Worm (Caenorhabditis elegans) whole organism, L2 larva: Measurements from ENCODE around the gene T09F5.2.

ENCODE experiments used
- C34F6.9 ChIP-seq: fragments of 150-350 bp; optimal IDR thresholded peaks from 2 replicates; lab custom pipeline; 2014; ENCODE audit warnings: missing biosample characterization, missing genetic modification characterization
- F13H6.1 ChIP-seq: sonication (generic microtip); optimal IDR thresholded peaks from 2 replicates; lab custom pipeline; 2016; ENCODE audit warnings: missing genetic modification characterization, missing compliant biosample characterization
- R02D3.7 ChIP-seq: fragments of 150-350 bp; optimal IDR thresholded peaks from 2 replicates; lab custom pipeline; 2014; ENCODE audit warnings: missing biosample characterization, missing genetic modification characterization
- Y55F3AM.14 ChIP-seq: fragments of 200-800 bp; sonication (Bioruptor generic); optimal IDR thresholded peaks from 2 replicates; lab custom pipeline; 2018; ENCODE audit warnings: mild to moderate bottlenecking, missing genetic modification characterization, missing compliant biosample characterization
- ZK546.5 ChIP-seq: sonication (generic microtip); optimal IDR thresholded peaks from 2 replicates; lab custom pipeline; 2017; ENCODE audit warnings: missing biosample characterization, missing genetic modification characterization
- alr-1 ChIP-seq: fragments of 150-350 bp; optimal IDR thresholded peaks from 2 replicates; lab custom pipeline; 2014; ENCODE audit warnings: missing biosample characterization, missing genetic modification characterization
- aly-2 ChIP-seq: fragments of 150-350 bp; optimal IDR thresholded peaks from 2 replicates; lab custom pipeline; 2014; ENCODE audit warnings: missing biosample characterization, missing genetic modification characterization
- ama-1 ChIP-seq: fragments of 150-350 bp; optimal IDR thresholded peaks from 2 replicates; lab custom pipeline; 2018; ENCODE audit warnings: inconsistent platforms
- blmp-1 ChIP-seq: sonication (generic microtip); optimal IDR thresholded peaks from 2 replicates; lab custom pipeline; 2017; ENCODE audit warnings: missing genetic modification characterization, mild to moderate bottlenecking, missing compliant biosample characterization, antibody characterized with exemption, moderate library complexity; ENCODE audit not compliant: insufficient read depth
- ceh-16 ChIP-seq: fragments of 150-350 bp; optimal IDR thresholded peaks from 2 replicates; lab custom pipeline; 2014; ENCODE audit warnings: missing biosample characterization, missing genetic modification characterization
- ceh-82 ChIP-seq: fragments of 150-350 bp; optimal IDR thresholded peaks from 2 replicates; lab custom pipeline; 2014; ENCODE audit warnings: missing biosample characterization, missing genetic modification characterization
- crh-2 ChIP-seq: sonication (generic microtip); optimal IDR thresholded peaks from 2 replicates; lab custom pipeline; 2017; ENCODE audit warnings: missing biosample characterization, missing genetic modification characterization
- dmd-4 ChIP-seq: sonication (generic microtip); optimal IDR thresholded peaks from 2 replicates; lab custom pipeline; 2017; ENCODE audit warnings: missing biosample characterization, missing genetic modification characterization
- egl-27 ChIP-seq: sonication (generic microtip); optimal IDR thresholded peaks from 3 replicates; lab custom pipeline; 2017; ENCODE audit warnings: missing biosample characterization, missing genetic modification reagents, missing genetic modification characterization
- elt-1 ChIP-seq: fragments of 150-350 bp; optimal IDR thresholded peaks from 2 replicates; lab custom pipeline; 2014; ENCODE audit warnings: missing biosample characterization, missing genetic modification characterization
- fos-1 ChIP-seq: fragments of 150-350 bp; optimal IDR thresholded peaks from 2 replicates; lab custom pipeline; 2014; ENCODE audit warnings: missing biosample characterization, missing genetic modification characterization
- gmeb-1 ChIP-seq: fragments of 150-350 bp; optimal IDR thresholded peaks from 2 replicates; lab custom pipeline; 2014; ENCODE audit warnings: missing biosample characterization, missing genetic modification characterization
- lin-11 ChIP-seq: fragments of 150-350 bp; sonication (generic microtip); optimal IDR thresholded peaks from 2 replicates; lab custom pipeline; 2014; ENCODE audit warnings: missing biosample characterization, missing genetic modification characterization, inconsistent platforms, mixed read lengths
- lin-13 ChIP-seq: fragments of 150-350 bp; optimal IDR thresholded peaks from 2 replicates; lab custom pipeline; 2014; ENCODE audit warnings: missing biosample characterization, missing genetic modification reagents, missing genetic modification characterization
- lin-39 ChIP-seq: fragments of 150-350 bp; optimal IDR thresholded peaks from 2 replicates; lab custom pipeline; 2014; ENCODE audit warnings: missing biosample characterization, missing genetic modification reagents, missing genetic modification characterization
- lsy-2 ChIP-seq, 2 experiments: fragments of 150-350 bp in 1 of 2; sonication (generic microtip) in 1 of 2; optimal IDR thresholded peaks; 2 replicates each; lab custom pipeline; 2014 to 2017; ENCODE audit warnings: missing biosample characterization in 2 of 2, missing genetic modification characterization in 2 of 2
- mbf-1 ChIP-seq: sonication (generic microtip); optimal IDR thresholded peaks from 2 replicates; lab custom pipeline; 2017; ENCODE audit warnings: missing biosample characterization, missing genetic modification characterization
- mdl-1 ChIP-seq, 2 experiments: fragments of 150-350 bp in 1 of 2; sonication (generic microtip) in 1 of 2; optimal IDR thresholded peaks; 2 replicates each; lab custom pipeline; 2017; ENCODE audit warnings: missing biosample characterization in 2 of 2, missing genetic modification characterization in 2 of 2
- nhr-10 ChIP-seq: sonication (generic microtip); optimal IDR thresholded peaks from 2 replicates; lab custom pipeline; 2017; ENCODE audit warnings: missing biosample characterization, missing genetic modification characterization
- nhr-129 ChIP-seq: fragments of 150-350 bp; optimal IDR thresholded peaks from 2 replicates; lab custom pipeline; 2014; ENCODE audit warnings: missing biosample characterization, missing genetic modification characterization
- nhr-21 ChIP-seq: fragments of 150-350 bp; optimal IDR thresholded peaks from 2 replicates; lab custom pipeline; 2014; ENCODE audit warnings: missing biosample characterization, missing genetic modification characterization
- nhr-237 ChIP-seq: fragments of 150-350 bp; optimal IDR thresholded peaks from 2 replicates; lab custom pipeline; 2014; ENCODE audit warnings: missing biosample characterization, missing genetic modification characterization
- nhr-25 ChIP-seq: fragments of 150-350 bp; sonication (generic microtip); optimal IDR thresholded peaks from 3 replicates; lab custom pipeline; 2014; ENCODE audit warnings: missing biosample characterization, missing genetic modification characterization
- nhr-6 ChIP-seq: fragments of 150-350 bp; optimal IDR thresholded peaks from 2 replicates; lab custom pipeline; 2014; ENCODE audit warnings: missing biosample characterization, missing genetic modification characterization
- sem-4 ChIP-seq: fragments of 150-350 bp; optimal IDR thresholded peaks from 2 replicates; lab custom pipeline; 2014; ENCODE audit warnings: missing biosample characterization, missing genetic modification reagents, missing genetic modification characterization
- skn-1 ChIP-seq: sonication (generic microtip); optimal IDR thresholded peaks from 2 replicates; lab custom pipeline; 2017; ENCODE audit warnings: missing biosample characterization, missing genetic modification characterization
- sma-3 ChIP-seq: sonication (generic microtip); optimal IDR thresholded peaks from 2 replicates; lab custom pipeline; 2016; ENCODE audit warnings: missing genetic modification reagents, missing genetic modification characterization, missing compliant biosample characterization
- sma-9 ChIP-seq, 2 experiments: fragments of 150-350 bp in 1 of 2; sonication (generic microtip) in 1 of 2; optimal IDR thresholded peaks; 2 replicates each; lab custom pipeline; 2014 to 2016; ENCODE audit warnings: missing genetic modification characterization in 2 of 2, mild to moderate bottlenecking in 1 of 2, missing biosample characterization in 1 of 2, missing compliant biosample characterization in 1 of 2, missing genetic modification reagents in 1 of 2, moderate library complexity in 1 of 2
- snpc-4 ChIP-seq: fragments of 150-350 bp; optimal IDR thresholded peaks from 2 replicates; lab custom pipeline; 2014; ENCODE audit warnings: missing biosample characterization, missing genetic modification characterization
- unc-39 ChIP-seq: fragments of 150-350 bp; optimal IDR thresholded peaks from 2 replicates; lab custom pipeline; 2014; ENCODE audit warnings: missing biosample characterization, missing genetic modification characterization
- unc-55 ChIP-seq: fragments of 150-350 bp; sonication (generic microtip); optimal IDR thresholded peaks from 3 replicates; lab custom pipeline; 2014; ENCODE audit warnings: missing biosample characterization, missing genetic modification reagents, missing genetic modification characterization
- unc-62 ChIP-seq: fragments of 150-350 bp; optimal IDR thresholded peaks from 2 replicates; lab custom pipeline; 2014; ENCODE audit warnings: missing biosample characterization, missing genetic modification reagents, missing genetic modification characterization
- zag-1 ChIP-seq: fragments of 150-350 bp; optimal IDR thresholded peaks from 2 replicates; lab custom pipeline; 2014; ENCODE audit warnings: missing biosample characterization, missing genetic modification characterization
- ztf-1 ChIP-seq: fragments of 200-800 bp; sonication (Bioruptor generic); conservative IDR thresholded peaks from 2 replicates; pipeline ENCODE4 v1.3.6; 2022; ENCODE audit warnings: missing genetic modification characterization, missing compliant biosample characterization
- ztf-11 ChIP-seq: sonication (generic microtip); optimal IDR thresholded peaks from 2 replicates; lab custom pipeline; 2017; ENCODE audit warnings: missing biosample characterization, missing genetic modification characterization
- ztf-4 ChIP-seq: fragments of 150-350 bp; optimal IDR thresholded peaks from 2 replicates; lab custom pipeline; 2014; ENCODE audit warnings: missing biosample characterization, missing genetic modification characterization

Gene T09F5.2

ce11 chrV:15133812-15134211 lies 16.9 kb upstream of the T09F5.2 start:
- TF ChIP-seq nhr-129: no peak
- TF ChIP-seq fos-1 (tag; lab: Kevin White, UChicago): peak; percentile 85
- no peak for TF ChIP-seq aly-2 (tag; lab: Kevin White, UChicago)
- no peak for TF ChIP-seq elt-1 (tag; lab: Kevin White, UChicago)

ce11 chrV:15136772-15137171 lies 14.0 kb upstream of the T09F5.2 start, which contains the start of gene aipl-1:
TSS of gene aipl-1 (minus strand) at chrV:15136801.
- TF ChIP-seq nhr-129: peak; percentile 86
- peak; percentile 59 for TF ChIP-seq zag-1
- no peak for TF ChIP-seq Y55F3AM.14 (GFP tag; lab: Kevin White, UChicago)
- no peak for TF ChIP-seq ceh-16 (tag; lab: Kevin White, UChicago)
- TF ChIP-seq ztf-11 (tag; lab: Kevin White, UChicago): no peak
- TF ChIP-seq egl-27: peak; percentile 21
- no peak for TF ChIP-seq lin-11 (tag; lab: Kevin White, UChicago)
- peak; percentile 52 for TF ChIP-seq ceh-82 (tag; lab: Kevin White, UChicago)
- TF ChIP-seq sma-3 (GFP tag; lab: Kevin White, UChicago): peak; percentile 63
- peak; percentile 60 for TF ChIP-seq nhr-21 (tag; lab: Kevin White, UChicago)
- TF ChIP-seq gmeb-1: peak; percentile 87
- no peak for TF ChIP-seq dmd-4 (tag; lab: Kevin White, UChicago)
- TF ChIP-seq C34F6.9 (tag; lab: Kevin White, UChicago): peak; percentile 90
- no peak for TF ChIP-seq unc-62 (GFP tag; lab: Kevin White, UChicago)
- TF ChIP-seq snpc-4: peak; percentile 68
- peak; percentile 3 for TF ChIP-seq sem-4 (tag; lab: Kevin White, UChicago)
- TF ChIP-seq ama-1 (lab: Kevin White, UChicago): no peak
- TF ChIP-seq blmp-1 (tag; lab: Kevin White, UChicago): peak; percentile 72
- TF ChIP-seq aly-2 (tag; lab: Kevin White, UChicago): no peak
- no peak for TF ChIP-seq ztf-1 (GFP tag; lab: Robert Waterston, UW)
- peak; percentile 97 for TF ChIP-seq unc-55 (GFP tag; lab: Kevin White, UChicago)
- TF ChIP-seq mdl-1 (tag; optimal IDR thresholded peaks at IDR 0.05; lab: Kevin White, UChicago): no peak
- TF ChIP-seq nhr-10: no peak
- TF ChIP-seq F13H6.1 (tag; lab: Kevin White, UChicago): peak; percentile 56
- TF ChIP-seq ztf-4 (tag; lab: Kevin White, UChicago): peak; percentile 16
- TF ChIP-seq unc-39 (tag; lab: Kevin White, UChicago): no peak
- TF ChIP-seq lsy-2 (tag; optimal IDR thresholded peaks at IDR 0.05; lab: Kevin White, UChicago): peak in 1 of 2 experiments; percentile 87
- TF ChIP-seq lin-13 (GFP tag; lab: Kevin White, UChicago): peak; percentile 83
- no peak for TF ChIP-seq mbf-1 (tag; lab: Kevin White, UChicago)
- peak; percentile 72 for TF ChIP-seq fos-1 (tag; lab: Kevin White, UChicago)
- TF ChIP-seq nhr-237 (tag; lab: Kevin White, UChicago): no peak
- no peak for TF ChIP-seq alr-1 (tag; lab: Kevin White, UChicago)
- TF ChIP-seq sma-9 (GFP tag; optimal IDR thresholded peaks at IDR 0.05; lab: Kevin White, UChicago): peak; percentile 79
- no peak for TF ChIP-seq sma-9 (tag; optimal IDR thresholded peaks at IDR 0.05; lab: Kevin White, UChicago)
- TF ChIP-seq nhr-25 (tag; lab: Kevin White, UChicago): no peak
- TF ChIP-seq crh-2 (tag; lab: Kevin White, UChicago): peak; percentile 79
- TF ChIP-seq ZK546.5 (tag; lab: Kevin White, UChicago): no peak

- TF ChIP-seq crh-2 (tag; lab: Kevin White, UChicago): no peak
- peak; percentile 42 for TF ChIP-seq fos-1 (tag; lab: Kevin White, UChicago)
- TF ChIP-seq, all 48 proteins: peak for 1
Observed at ce11 chrV:15139811-15140210, 10.9 kb upstream of the T09F5.2 start.

ce11 chrV:15140247-15140646 lies 10.5 kb upstream of the T09F5.2 start, which contains the start of gene K08F9.3:
TSS of gene K08F9.3 (plus strand) at chrV:15140547.
- no peak for TF ChIP-seq fos-1 (tag; lab: Kevin White, UChicago)
- TF ChIP-seq nhr-6 (tag; lab: Kevin White, UChicago): no peak
- TF ChIP-seq aly-2 (tag; lab: Kevin White, UChicago): no peak
- no peak for TF ChIP-seq lin-11 (tag; lab: Kevin White, UChicago)
- TF ChIP-seq crh-2 (tag; lab: Kevin White, UChicago): no peak
- no peak for TF ChIP-seq skn-1 (tag; lab: Kevin White, UChicago)
- TF ChIP-seq sma-9 (GFP tag; optimal IDR thresholded peaks at IDR 0.05; lab: Kevin White, UChicago): no peak
- TF ChIP-seq sma-9 (tag; optimal IDR thresholded peaks at IDR 0.05; lab: Kevin White, UChicago): no peak
- TF ChIP-seq lin-39: no peak
- TF ChIP-seq snpc-4: no peak
- no peak for TF ChIP-seq lsy-2 (tag; optimal IDR thresholded peaks at IDR 0.05; lab: Kevin White, UChicago)
- no peak for TF ChIP-seq ztf-1 (GFP tag; lab: Robert Waterston, UW)
- no peak for TF ChIP-seq R02D3.7
- TF ChIP-seq F13H6.1 (tag; lab: Kevin White, UChicago): no peak
- no peak for TF ChIP-seq ZK546.5 (tag; lab: Kevin White, UChicago)
- no peak for TF ChIP-seq sem-4 (tag; lab: Kevin White, UChicago)
